Fruit fly (Drosophila melanogaster): ENCODE data around the gene Hecw.

Gene Hecw

dm6 chrX:9578696-9579509 is 29.8 kb upstream of the Hecw start:
- peak; percentile 76 for TF ChIP-seq Clk (GFP tag; optimal IDR thresholded peaks at IDR 0.05)
- peak; percentile 97 for TF ChIP-seq pad (GFP tag; optimal IDR thresholded peaks at IDR 0.05)
- TF ChIP-seq CG7045 (GFP tag; optimal IDR thresholded peaks at IDR 0.05): peak; percentile 92
- peak; percentile 97 for TF ChIP-seq CG7101 (tag; optimal IDR thresholded peaks at IDR 0.05)
- TF ChIP-seq ovo (GFP tag; optimal IDR thresholded peaks at IDR 0.05): peak; percentile 89
- peak; percentile 75 for TF ChIP-seq cic (GFP tag; optimal IDR thresholded peaks at IDR 0.05)
- no peak for TF ChIP-seq cnc (optimal IDR thresholded peaks at IDR 0.05)
- TF ChIP-seq Hr96 (GFP tag; optimal IDR thresholded peaks at IDR 0.05): peak; percentile 94
- TF ChIP-seq tj (GFP tag; optimal IDR thresholded peaks at IDR 0.05): peak; percentile 99
- peak; percentile 92 for TF ChIP-seq CG11617 (GFP tag; optimal IDR thresholded peaks at IDR 0.05)
- peak; percentile 55 for TF ChIP-seq toe (GFP tag; optimal IDR thresholded peaks at IDR 0.05)
- TF ChIP-seq Crg-1 (GFP tag; optimal IDR thresholded peaks at IDR 0.05): peak; percentile 95
- TF ChIP-seq kay (GFP tag; ENCODE audit: borderline replicate concordance): peak; percentile 78
- peak; percentile 91 for TF ChIP-seq CG12768 (GFP tag; optimal IDR thresholded peaks at IDR 0.05)
- TF ChIP-seq Mnt (GFP tag; optimal IDR thresholded peaks at IDR 0.05): peak; percentile 91
- peak; percentile 84 for TF ChIP-seq CG5204 (GFP tag; optimal IDR thresholded peaks at IDR 0.05)
- peak; percentile 97 for TF ChIP-seq bab1 (GFP tag; optimal IDR thresholded peaks at IDR 0.05)
- TF ChIP-seq CG1620 (GFP tag; optimal IDR thresholded peaks at IDR 0.05): peak; percentile 97
- peak; percentile 92 for TF ChIP-seq CG33017 (tag; optimal IDR thresholded peaks at IDR 0.05)
- peak; percentile 94 for TF ChIP-seq CG14711 (tag; optimal IDR thresholded peaks at IDR 0.05)

- TF ChIP-seq bab1 (GFP tag; optimal IDR thresholded peaks at IDR 0.05) (peak; percentile 90), CG5204 (GFP tag; optimal IDR thresholded peaks at IDR 0.05) (peak; percentile 66), CG11617 (GFP tag; optimal IDR thresholded peaks at IDR 0.05) (peak; percentile 40), Crg-1 (GFP tag; optimal IDR thresholded peaks at IDR 0.05) (peak; percentile 82), toe (GFP tag; optimal IDR thresholded peaks at IDR 0.05) (peak; percentile 81), cic (GFP tag; optimal IDR thresholded peaks at IDR 0.05) (peak; percentile 31), Mnt (GFP tag; optimal IDR thresholded peaks at IDR 0.05) (peak; percentile 73), ovo (GFP tag; optimal IDR thresholded peaks at IDR 0.05) (peak; percentile 51), pad (GFP tag; optimal IDR thresholded peaks at IDR 0.05) (peak; percentile 65), Clk (GFP tag; optimal IDR thresholded peaks at IDR 0.05) (peak; percentile 60), CG12768 (GFP tag; optimal IDR thresholded peaks at IDR 0.05) (peak; percentile 56), CG7045 (GFP tag; optimal IDR thresholded peaks at IDR 0.05) (peak; percentile 20), cnc (optimal IDR thresholded peaks at IDR 0.05) (no peak), CG1620 (GFP tag; optimal IDR thresholded peaks at IDR 0.05) (peak; percentile 94), CG7101 (tag; optimal IDR thresholded peaks at IDR 0.05) (peak; percentile 80), kay (GFP tag; ENCODE audit: borderline replicate concordance) (no peak), Hr96 (GFP tag; optimal IDR thresholded peaks at IDR 0.05) (peak; percentile 87), CG14711 (tag; optimal IDR thresholded peaks at IDR 0.05) (peak; percentile 84), tj (GFP tag; optimal IDR thresholded peaks at IDR 0.05) (no peak), CG33017 (tag; optimal IDR thresholded peaks at IDR 0.05) (peak; percentile 50)
These were observed 28.7 kb upstream of the Hecw start, which contains the start of gene LPCAT for dm6 chrX:9579918-9580521. TSS of gene LPCAT (minus strand) at chrX:9579987.

- no peak for TF ChIP-seq CG11617 (GFP tag; optimal IDR thresholded peaks at IDR 0.05)
- TF ChIP-seq Crg-1 (GFP tag; optimal IDR thresholded peaks at IDR 0.05): no peak
- no peak for TF ChIP-seq CG12768 (GFP tag; optimal IDR thresholded peaks at IDR 0.05)
These were observed 28.2 kb upstream of the Hecw start for dm6 chrX:9580544-9580943.

dm6 chrX:9581869-9582268 is 26.9 kb upstream of the Hecw start:
- no peak for TF ChIP-seq CG14711 (tag; optimal IDR thresholded peaks at IDR 0.05)
- no peak for TF ChIP-seq CG7045 (GFP tag; optimal IDR thresholded peaks at IDR 0.05)
- no peak for TF ChIP-seq cnc (optimal IDR thresholded peaks at IDR 0.05)
- no peak for TF ChIP-seq Clk (GFP tag; optimal IDR thresholded peaks at IDR 0.05)
- TF ChIP-seq Mnt (GFP tag; optimal IDR thresholded peaks at IDR 0.05): no peak
- no peak for TF ChIP-seq CG11617 (GFP tag; optimal IDR thresholded peaks at IDR 0.05)
- no peak for TF ChIP-seq ovo (GFP tag; optimal IDR thresholded peaks at IDR 0.05)
- TF ChIP-seq CG12768 (GFP tag; optimal IDR thresholded peaks at IDR 0.05): no peak
- TF ChIP-seq cic (GFP tag; optimal IDR thresholded peaks at IDR 0.05): peak; percentile 23
- no peak for TF ChIP-seq Crg-1 (GFP tag; optimal IDR thresholded peaks at IDR 0.05)
- TF ChIP-seq CG7101 (tag; optimal IDR thresholded peaks at IDR 0.05): no peak
- TF ChIP-seq toe (GFP tag; optimal IDR thresholded peaks at IDR 0.05): no peak
- no peak for TF ChIP-seq Hr96 (GFP tag; optimal IDR thresholded peaks at IDR 0.05)
- TF ChIP-seq CG1620 (GFP tag; optimal IDR thresholded peaks at IDR 0.05): no peak
- no peak for TF ChIP-seq kay (GFP tag; ENCODE audit: borderline replicate concordance)
- TF ChIP-seq tj (GFP tag; optimal IDR thresholded peaks at IDR 0.05): peak; percentile 20
- TF ChIP-seq bab1 (GFP tag; optimal IDR thresholded peaks at IDR 0.05): peak; percentile 11
- no peak for TF ChIP-seq CG5204 (GFP tag; optimal IDR thresholded peaks at IDR 0.05)
- TF ChIP-seq pad (GFP tag; optimal IDR thresholded peaks at IDR 0.05): peak; percentile 3
- no peak for TF ChIP-seq CG33017 (tag; optimal IDR thresholded peaks at IDR 0.05)

- TF ChIP-seq kay (GFP tag; ENCODE audit: borderline replicate concordance): peak; percentile 79
- no peak for TF ChIP-seq CG1620 (GFP tag; optimal IDR thresholded peaks at IDR 0.05)
- TF ChIP-seq bab1 (GFP tag; optimal IDR thresholded peaks at IDR 0.05): no peak
- TF ChIP-seq CG33017 (tag; optimal IDR thresholded peaks at IDR 0.05): peak; percentile 64
- TF ChIP-seq Clk (GFP tag; optimal IDR thresholded peaks at IDR 0.05): no peak
- no peak for TF ChIP-seq Hr96 (GFP tag; optimal IDR thresholded peaks at IDR 0.05)
- no peak for TF ChIP-seq Mnt (GFP tag; optimal IDR thresholded peaks at IDR 0.05)
- TF ChIP-seq pad (GFP tag; optimal IDR thresholded peaks at IDR 0.05): peak; percentile 60
- no peak for TF ChIP-seq toe (GFP tag; optimal IDR thresholded peaks at IDR 0.05)
- TF ChIP-seq CG14711 (tag; optimal IDR thresholded peaks at IDR 0.05): peak; percentile 68
- no peak for TF ChIP-seq tj (GFP tag; optimal IDR thresholded peaks at IDR 0.05)
- TF ChIP-seq ovo (GFP tag; optimal IDR thresholded peaks at IDR 0.05): peak; percentile 59
- TF ChIP-seq CG7045 (GFP tag; optimal IDR thresholded peaks at IDR 0.05): peak; percentile 36
- TF ChIP-seq cic (GFP tag; optimal IDR thresholded peaks at IDR 0.05): peak; percentile 34
- TF ChIP-seq CG7101 (tag; optimal IDR thresholded peaks at IDR 0.05): peak; percentile 85
- TF ChIP-seq cnc (optimal IDR thresholded peaks at IDR 0.05): peak; percentile 5 to 47
- TF ChIP-seq CG12768 (GFP tag; optimal IDR thresholded peaks at IDR 0.05): peak; percentile 6
- TF ChIP-seq Crg-1 (GFP tag; optimal IDR thresholded peaks at IDR 0.05): peak; percentile 27
- peak; percentile 48 for TF ChIP-seq CG5204 (GFP tag; optimal IDR thresholded peaks at IDR 0.05)
- peak; percentile 73 for TF ChIP-seq CG11617 (GFP tag; optimal IDR thresholded peaks at IDR 0.05)
These were observed 26.0 kb upstream of the Hecw start for dm6 chrX:9582659-9583317.
